Worm (Caenorhabditis elegans) whole organism, L3 larva: ENCODE results near the gene ZC250.4.

Experiments
- R02D3.7 ChIP-seq: fragments of 150-350 bp; optimal IDR thresholded peaks from 2 replicates; lab custom pipeline; 2014; ENCODE audit warnings: missing biosample characterization, missing genetic modification characterization
- ZK546.5 ChIP-seq: sonication (generic microtip); optimal IDR thresholded peaks from 2 replicates; lab custom pipeline; 2017; ENCODE audit warnings: missing biosample characterization, missing genetic modification characterization
- aly-2 ChIP-seq: fragments of 150-350 bp; optimal IDR thresholded peaks from 2 replicates; lab custom pipeline; 2014; ENCODE audit warnings: missing biosample characterization, missing genetic modification characterization
- ama-1 ChIP-seq: fragments of 150-350 bp; optimal IDR thresholded peaks from 2 replicates; lab custom pipeline; 2018
- ceh-16 ChIP-seq: sonication (generic microtip); optimal IDR thresholded peaks from 2 replicates; lab custom pipeline; 2017; ENCODE audit warnings: missing biosample characterization, missing genetic modification characterization
- ceh-28 ChIP-seq: fragments of 150-350 bp; optimal IDR thresholded peaks from 2 replicates; lab custom pipeline; 2014; ENCODE audit warnings: missing biosample characterization, missing genetic modification reagents, missing genetic modification characterization
- ceh-82 ChIP-seq: fragments of 150-350 bp; optimal IDR thresholded peaks from 2 replicates; lab custom pipeline; 2014; ENCODE audit warnings: missing biosample characterization, missing genetic modification characterization
- ceh-9 ChIP-seq: sonication (generic microtip); optimal IDR thresholded peaks from 2 replicates; lab custom pipeline; 2018; ENCODE audit warnings: missing biosample characterization, missing genetic modification characterization
- daf-12 ChIP-seq: fragments of 150-350 bp; optimal IDR thresholded peaks from 2 replicates; lab custom pipeline; 2014; ENCODE audit warnings: missing biosample characterization, missing genetic modification reagents, missing genetic modification characterization
- egl-27 ChIP-seq: sonication (generic microtip); optimal IDR thresholded peaks from 4 replicates; lab custom pipeline; 2017; ENCODE audit warnings: missing biosample characterization, missing genetic modification reagents, missing genetic modification characterization
- egl-5 ChIP-seq: fragments of 150-350 bp; optimal IDR thresholded peaks from 2 replicates; lab custom pipeline; 2017; ENCODE audit warnings: missing biosample characterization, missing genetic modification reagents, missing genetic modification characterization, inconsistent platforms
- elt-1 ChIP-seq: fragments of 150-350 bp; optimal IDR thresholded peaks from 2 replicates; lab custom pipeline; 2014; ENCODE audit warnings: missing biosample characterization, missing genetic modification characterization
- elt-2 ChIP-seq: sonication (generic microtip); optimal IDR thresholded peaks from 2 replicates; lab custom pipeline; 2016; ENCODE audit warnings: missing genetic modification reagents, mild to moderate bottlenecking, missing genetic modification characterization, missing compliant biosample characterization
- elt-3 ChIP-seq, 3 experiments: fragments of 150-350 bp in 1 of 3; sonication (generic microtip) in 2 of 3; optimal IDR thresholded peaks; 2 replicates in 2 of 3; 4 replicates in 1 of 3; lab custom pipeline; 2014 to 2017; ENCODE audit warnings: missing biosample characterization in 3 of 3, missing genetic modification characterization in 3 of 3
- eor-1 ChIP-seq, 2 experiments: fragments of 150-350 bp; optimal IDR thresholded peaks; 2 replicates each; lab custom pipeline; 2014 to 2018; ENCODE audit warnings: missing biosample characterization in 2 of 2, missing genetic modification characterization in 2 of 2
- fkh-10 ChIP-seq: sonication (generic microtip); optimal IDR thresholded peaks from 2 replicates; lab custom pipeline; 2017; ENCODE audit warnings: missing biosample characterization, missing genetic modification reagents, missing genetic modification characterization
- fkh-2 ChIP-seq: fragments of 150-350 bp; optimal IDR thresholded peaks from 2 replicates; lab custom pipeline; 2014; ENCODE audit warnings: missing biosample characterization, missing genetic modification reagents, missing genetic modification characterization
- fos-1 ChIP-seq: fragments of 150-350 bp; optimal IDR thresholded peaks from 2 replicates; lab custom pipeline; 2014; ENCODE audit warnings: missing biosample characterization, missing genetic modification characterization
- hmg-11 ChIP-seq: sonication (generic microtip); optimal IDR thresholded peaks from 2 replicates; lab custom pipeline; 2016; ENCODE audit warnings: missing genetic modification characterization, missing compliant biosample characterization
- jun-1 ChIP-seq: fragments of 150-350 bp; optimal IDR thresholded peaks from 2 replicates; lab custom pipeline; 2014; ENCODE audit warnings: missing biosample characterization, missing genetic modification reagents, missing genetic modification characterization
- lin-15B ChIP-seq: fragments of 150-350 bp; optimal IDR thresholded peaks from 2 replicates; lab custom pipeline; 2014; ENCODE audit warnings: missing biosample characterization, missing genetic modification characterization
- lin-39 ChIP-seq: fragments of 150-350 bp; optimal IDR thresholded peaks from 2 replicates; lab custom pipeline; 2018; ENCODE audit warnings: missing biosample characterization, missing genetic modification reagents, missing genetic modification characterization
- lsy-12 ChIP-seq: sonication (generic microtip); optimal IDR thresholded peaks from 2 replicates; lab custom pipeline; 2016; ENCODE audit warnings: mild to moderate bottlenecking, missing genetic modification characterization, missing compliant biosample characterization
- mdl-1 ChIP-seq: fragments of 150-350 bp; optimal IDR thresholded peaks from 2 replicates; lab custom pipeline; 2014; ENCODE audit warnings: missing biosample characterization, missing genetic modification characterization
- mml-1 ChIP-seq: fragments of 150-350 bp; sonication (generic microtip); optimal IDR thresholded peaks from 3 replicates; lab custom pipeline; 2014; ENCODE audit warnings: missing biosample characterization, missing genetic modification characterization
- nfya-1 ChIP-seq: sonication (generic microtip); optimal IDR thresholded peaks from 2 replicates; lab custom pipeline; 2017; ENCODE audit warnings: missing genetic modification characterization, mild to moderate bottlenecking, missing compliant biosample characterization, antibody characterized with exemption, moderate library complexity; ENCODE audit not compliant: insufficient read depth
- nhr-11 ChIP-seq: fragments of 150-350 bp; optimal IDR thresholded peaks from 2 replicates; lab custom pipeline; 2014; ENCODE audit warnings: missing biosample characterization, missing genetic modification characterization
- nhr-12 ChIP-seq: fragments of 150-350 bp; optimal IDR thresholded peaks from 2 replicates; lab custom pipeline; 2014; ENCODE audit warnings: missing biosample characterization, missing genetic modification characterization
- nhr-23 ChIP-seq: fragments of 150-350 bp; optimal IDR thresholded peaks from 2 replicates; lab custom pipeline; 2014; ENCODE audit warnings: missing biosample characterization, missing genetic modification reagents, missing genetic modification characterization
- nhr-237 ChIP-seq: fragments of 150-350 bp; optimal IDR thresholded peaks from 2 replicates; lab custom pipeline; 2014; ENCODE audit warnings: missing biosample characterization, missing genetic modification characterization
- nhr-25 ChIP-seq: sonication (generic microtip); optimal IDR thresholded peaks from 2 replicates; lab custom pipeline; 2017; ENCODE audit warnings: missing biosample characterization, missing genetic modification characterization
- nhr-28 ChIP-seq: fragments of 150-350 bp; optimal IDR thresholded peaks from 2 replicates; lab custom pipeline; 2014; ENCODE audit warnings: missing biosample characterization, missing genetic modification characterization
- nhr-43 ChIP-seq: sonication (generic microtip); optimal IDR thresholded peaks from 2 replicates; lab custom pipeline; 2016; ENCODE audit warnings: mild to moderate bottlenecking, missing genetic modification characterization, missing compliant biosample characterization; ENCODE audit not compliant: poor library complexity, severe bottlenecking
- nhr-67 ChIP-seq: fragments of 150-350 bp; optimal IDR thresholded peaks from 2 replicates; lab custom pipeline; 2014; ENCODE audit warnings: missing biosample characterization, missing genetic modification characterization
- nhr-76 ChIP-seq: fragments of 150-350 bp; sonication (generic microtip); optimal IDR thresholded peaks from 5 replicates; lab custom pipeline; 2014; ENCODE audit warnings: missing biosample characterization, missing genetic modification characterization
- nhr-77 ChIP-seq: fragments of 150-350 bp; optimal IDR thresholded peaks from 2 replicates; lab custom pipeline; 2014; ENCODE audit warnings: missing biosample characterization, missing genetic modification characterization
- pha-4 ChIP-seq: fragments of 150-350 bp; optimal IDR thresholded peaks from 2 replicates; lab custom pipeline; 2014; ENCODE audit warnings: missing biosample characterization, missing genetic modification reagents, missing genetic modification characterization
- pqm-1 ChIP-seq: fragments of 150-350 bp; optimal IDR thresholded peaks from 2 replicates; lab custom pipeline; 2017; ENCODE audit warnings: missing biosample characterization, missing genetic modification characterization, inconsistent platforms
- sea-2 ChIP-seq: fragments of 150-350 bp; sonication (generic microtip); optimal IDR thresholded peaks from 4 replicates; lab custom pipeline; 2014; ENCODE audit warnings: missing biosample characterization, missing genetic modification reagents, missing genetic modification characterization
- skn-1 ChIP-seq: fragments of 150-350 bp; optimal IDR thresholded peaks from 2 replicates; lab custom pipeline; 2014; ENCODE audit warnings: missing biosample characterization, missing genetic modification characterization
- snpc-4 ChIP-seq: fragments of 150-350 bp; optimal IDR thresholded peaks from 2 replicates; lab custom pipeline; 2014; ENCODE audit warnings: missing biosample characterization, missing genetic modification characterization
- tbx-2 ChIP-seq: sonication (generic microtip); optimal IDR thresholded peaks from 2 replicates; lab custom pipeline; 2016; ENCODE audit warnings: mild to moderate bottlenecking, missing genetic modification characterization, missing compliant biosample characterization
- unc-39 ChIP-seq: sonication (generic microtip); optimal IDR thresholded peaks from 4 replicates; lab custom pipeline; 2017; ENCODE audit warnings: missing biosample characterization, missing genetic modification characterization
- unc-62 ChIP-seq: fragments of 150-350 bp; sonication (generic microtip); optimal IDR thresholded peaks from 4 replicates; lab custom pipeline; 2014; ENCODE audit warnings: missing biosample characterization, missing genetic modification reagents, missing genetic modification characterization
- zag-1 ChIP-seq: fragments of 150-350 bp; optimal IDR thresholded peaks from 2 replicates; lab custom pipeline; 2014; ENCODE audit warnings: missing biosample characterization, missing genetic modification characterization
- ztf-11 ChIP-seq: fragments of 150-350 bp; optimal IDR thresholded peaks from 2 replicates; lab custom pipeline; 2014; ENCODE audit warnings: missing biosample characterization, missing genetic modification characterization
- ztf-4 ChIP-seq: fragments of 150-350 bp; optimal IDR thresholded peaks from 2 replicates; lab custom pipeline; 2014; ENCODE audit warnings: missing biosample characterization, missing genetic modification characterization

The ZC250.4 gene

ce11 chrV:5765081-5765480, 47.9 kb downstream of the ZC250.4 start, which contains the start of gene pgph-2:
TSS of gene pgph-2 (plus strand) at chrV:5765127.
- no peak for TF ChIP-seq hmg-11 (tag; lab: Kevin White, UChicago)
- TF ChIP-seq elt-2 (tag; lab: Kevin White, UChicago): peak; percentile 74
- TF ChIP-seq pha-4 (tag; lab: Kevin White, UChicago): peak; percentile 18
- peak; percentile 76 for TF ChIP-seq pqm-1 (tag; lab: Kevin White, UChicago)
- TF ChIP-seq unc-62 (GFP tag; lab: Kevin White, UChicago): no peak
- no peak for TF ChIP-seq egl-27

ce11 chrV:5763787-5764186, 49.1 kb downstream of the ZC250.4 start, which contains the start of gene pgph-3:
TSS of gene pgph-3 (minus strand) at chrV:5763846.
- TF ChIP-seq aly-2: no peak
- peak; percentile 93 for TF ChIP-seq nhr-23 (tag; lab: Kevin White, UChicago)
- peak; percentile 68 for TF ChIP-seq nfya-1 (tag; lab: Kevin White, UChicago)
- TF ChIP-seq ZK546.5: no peak
- no peak for TF ChIP-seq ceh-9 (tag; lab: Kevin White, UChicago)
- no peak for TF ChIP-seq sea-2 (GFP tag; lab: Kevin White, UChicago)
- no peak for TF ChIP-seq fos-1 (tag; lab: Kevin White, UChicago)
- no peak for TF ChIP-seq nhr-237 (tag; lab: Kevin White, UChicago)
- TF ChIP-seq nhr-43 (tag; lab: Kevin White, UChicago): peak; percentile 70
- TF ChIP-seq fkh-2 (tag; lab: Kevin White, UChicago): no peak
- no peak for TF ChIP-seq fkh-10 (GFP tag; lab: Kevin White, UChicago)
- peak; percentile 81 for TF ChIP-seq mdl-1 (tag; lab: Kevin White, UChicago)
- TF ChIP-seq hmg-11 (tag; lab: Kevin White, UChicago): no peak
- no peak for TF ChIP-seq skn-1
- no peak for TF ChIP-seq eor-1 (tag; optimal IDR thresholded peaks at IDR 0.05; lab: Kevin White, UChicago)
- TF ChIP-seq pqm-1 (tag; lab: Kevin White, UChicago): peak; percentile 93
- peak; percentile 31 for TF ChIP-seq tbx-2 (tag; lab: Kevin White, UChicago)
- TF ChIP-seq nhr-28 (tag; lab: Kevin White, UChicago): no peak
- no peak for TF ChIP-seq unc-62 (GFP tag; lab: Kevin White, UChicago)
- peak; percentile 46 for TF ChIP-seq elt-1 (tag; lab: Kevin White, UChicago)
- TF ChIP-seq pha-4 (tag; lab: Kevin White, UChicago): peak; percentile 68
- peak; percentile 62 for TF ChIP-seq egl-27
- no peak for TF ChIP-seq ceh-82 (tag; lab: Kevin White, UChicago)
- TF ChIP-seq ztf-11 (tag; lab: Kevin White, UChicago): no peak
- TF ChIP-seq nhr-25 (tag; lab: Kevin White, UChicago): peak; percentile 92
- no peak for TF ChIP-seq nhr-67
- peak; percentile 73 for TF ChIP-seq jun-1 (tag; lab: Kevin White, UChicago)
- no peak for TF ChIP-seq unc-39 (tag; lab: Kevin White, UChicago)
- no peak for TF ChIP-seq ama-1 (lab: Kevin White, UChicago)
- TF ChIP-seq R02D3.7 (tag; lab: Kevin White, UChicago): no peak
- TF ChIP-seq ztf-4: no peak
- TF ChIP-seq nhr-12 (tag; lab: Kevin White, UChicago): no peak
- TF ChIP-seq lsy-12: peak; percentile 29
- peak in 1 of 3 experiments; percentile 72 for TF ChIP-seq elt-3 (tag; optimal IDR thresholded peaks at IDR 0.05; lab: Kevin White, UChicago)
- TF ChIP-seq ceh-16: no peak
- TF ChIP-seq zag-1 (tag; lab: Kevin White, UChicago): no peak
- no peak for TF ChIP-seq nhr-77 (tag; lab: Kevin White, UChicago)
- TF ChIP-seq daf-12 (tag; lab: Kevin White, UChicago): no peak
- TF ChIP-seq nhr-11 (tag; lab: Kevin White, UChicago): no peak
- TF ChIP-seq mml-1 (tag; lab: Kevin White, UChicago): no peak
- peak; percentile 40 for TF ChIP-seq egl-5
- TF ChIP-seq nhr-76 (tag; lab: Kevin White, UChicago): peak; percentile 54
- TF ChIP-seq lin-15B (tag; lab: Kevin White, UChicago): no peak
- peak; percentile 46 for TF ChIP-seq ceh-28 (tag; lab: Kevin White, UChicago)
- TF ChIP-seq lin-39 (tag; lab: Kevin White, UChicago): no peak
- TF ChIP-seq elt-2 (tag; lab: Kevin White, UChicago): peak; percentile 89
- no peak for TF ChIP-seq snpc-4 (tag; lab: Kevin White, UChicago)
